Worm (Caenorhabditis elegans): Measurements from ENCODE around the gene E02A10.3.

DNA sequence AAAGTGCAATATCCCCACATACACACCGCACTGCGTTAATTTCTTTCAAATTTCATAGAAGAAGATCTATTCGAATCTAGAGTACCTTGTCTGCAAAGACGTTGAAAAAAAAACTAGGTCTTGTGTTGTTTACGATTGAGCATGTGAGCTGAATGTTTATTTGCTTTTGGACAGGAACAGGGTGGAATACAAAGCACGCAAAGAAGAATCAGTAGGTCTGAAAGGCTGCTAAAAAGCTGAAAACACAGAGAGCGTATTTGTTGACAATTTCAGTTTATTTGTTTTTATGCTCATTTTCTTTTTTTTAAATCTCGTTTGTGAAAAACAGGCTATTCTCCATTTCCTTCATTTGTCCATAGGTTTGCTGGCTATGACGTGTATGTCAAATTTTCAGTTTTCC lies 44.5 kb upstream of the E02A10.3 start:
- TF ChIP-seq akir-1 (GFP tag; optimal IDR thresholded peaks at IDR 0.05) (no peak), ama-1 (optimal IDR thresholded peaks at IDR 0.05) (no peak), ama-1 (GFP tag; optimal IDR thresholded peaks at IDR 0.05) (no peak), egl-18 (GFP tag; IDR thresholded peaks at IDR 0.05) (no peak), D2030.7 (GFP tag; IDR thresholded peaks at IDR 0.05) (no peak), madf-3 (GFP tag; IDR thresholded peaks at IDR 0.05) (no peak), cebp-2 (GFP tag; IDR thresholded peaks at IDR 0.05) (no peak), snpc-4 (GFP tag; optimal IDR thresholded peaks at IDR 0.05) (no peak), snpc-4 (tag; optimal IDR thresholded peaks at IDR 0.05) (no peak), chd-7 (tag; optimal IDR thresholded peaks at IDR 0.05) (no peak)

Data from whole organism, young adult.